Worm (Caenorhabditis elegans): ENCODE data around the gene sru-36.

DNA sequence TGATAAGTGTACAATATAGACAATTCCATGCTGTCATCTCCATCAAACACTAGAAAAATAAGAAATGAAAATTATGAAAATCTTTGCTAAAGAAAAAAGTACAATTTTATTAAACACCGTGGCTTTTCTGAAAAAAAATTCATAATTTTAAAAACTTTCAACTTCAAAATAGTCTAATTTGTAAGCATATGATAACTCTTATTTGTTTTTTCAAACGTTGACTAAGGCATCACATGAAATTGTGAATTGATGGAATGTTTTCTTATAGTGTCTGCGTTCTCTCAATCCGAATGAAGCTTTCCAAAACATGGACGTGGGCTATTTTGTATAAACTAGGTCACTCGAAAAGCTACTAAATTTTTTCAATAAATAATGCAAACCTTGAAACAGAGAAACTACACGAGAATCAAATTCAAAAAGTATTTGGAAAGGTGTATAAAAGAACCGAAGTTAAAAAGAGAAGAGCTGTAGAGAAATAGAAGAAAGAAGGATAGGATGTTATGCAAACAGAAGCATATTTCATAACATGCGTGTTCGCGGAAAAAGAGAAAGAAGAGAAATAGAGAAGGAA lies 44.5 kb downstream of the sru-36 start, which contains the start of gene clp-9:
- TF ChIP-seq B0310.2 (tag; optimal IDR thresholded peaks at IDR 0.05) (no peak), ceh-36 (tag; optimal IDR thresholded peaks at IDR 0.05) (no peak), scrt-1 (GFP tag; IDR thresholded peaks at IDR 0.05) (no peak)
